Fruit fly (Drosophila melanogaster): ENCODE data around the gene Bdbt.

The Bdbt gene

DNA sequence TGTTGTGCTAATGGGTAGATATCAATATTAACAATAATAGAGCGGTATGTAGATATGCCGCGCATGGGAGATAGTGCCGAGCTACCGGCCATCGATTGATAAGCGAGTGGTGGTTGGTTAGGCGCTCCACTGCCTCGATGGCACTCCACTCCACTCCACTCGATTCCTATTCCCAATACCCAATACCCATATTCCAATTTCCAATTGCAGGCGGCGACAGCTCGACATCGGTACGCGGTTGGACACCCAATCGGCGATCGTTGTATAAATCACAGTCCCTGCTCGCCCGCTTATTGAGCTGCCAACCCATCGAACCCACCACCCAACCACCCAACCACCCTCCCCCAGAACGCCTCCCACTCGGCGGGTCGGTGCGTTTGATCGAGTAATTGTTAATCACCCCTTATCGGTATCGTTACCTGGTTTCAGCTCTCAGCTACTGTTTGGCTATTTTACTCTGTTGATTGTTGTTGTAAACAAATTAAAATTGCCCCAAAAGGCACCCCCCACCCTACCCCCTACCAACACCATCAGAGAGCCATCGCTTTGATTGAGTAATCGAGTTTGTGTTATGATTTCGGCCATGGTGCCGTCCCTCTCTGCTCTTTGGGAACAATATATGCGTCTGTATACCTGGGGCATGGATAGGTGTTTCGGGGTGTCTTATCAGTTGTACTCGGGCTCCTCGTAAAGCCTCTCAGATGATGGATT lies 37.6 kb downstream of the Bdbt start, which contains the start of gene HHEX (continued):
- TF ChIP-seq caup (GFP tag; optimal IDR thresholded peaks at IDR 0.05; ENCODE audit: severe bottlenecking) (peak; percentile 16), Atf6 (GFP tag; IDR thresholded peaks at IDR 0.05) (no peak), ash1 (GFP tag; optimal IDR thresholded peaks at IDR 0.05) (no peak), Nf-YC (tag; optimal IDR thresholded peaks at IDR 0.05) (peak; percentile 90), C15 (GFP tag; IDR thresholded peaks at IDR 0.05) (no peak), D (optimal IDR thresholded peaks at IDR 0.05) (no peak), D (GFP tag; optimal IDR thresholded peaks at IDR 0.05) (no peak), Opbp (GFP tag; IDR thresholded peaks at IDR 0.05; ENCODE audit: partially characterized antibody) (0 out of 3 replicates have a peak, but pooled peaks have one; percentile 27), Jarid2 (GFP tag; optimal IDR thresholded peaks at IDR 0.05) (peak; percentile 7), tio (GFP tag; optimal IDR thresholded peaks at IDR 0.05) (no peak), esg (GFP tag; conservative IDR thresholded peaks at IDR 0.05) (no peak), mirr (GFP tag; optimal IDR thresholded peaks at IDR 0.05) (peak; percentile 87), Vsx1 (GFP tag; optimal IDR thresholded peaks at IDR 0.05) (peak; percentile 95), sqz (GFP tag; optimal IDR thresholded peaks at IDR 0.05) (no peak), jumu (GFP tag; optimal IDR thresholded peaks at IDR 0.05) (no peak), CG3726 (GFP tag; IDR thresholded peaks at IDR 0.05) (no peak), fu2 (GFP tag; optimal IDR thresholded peaks at IDR 0.05) (no peak), CG16813 (GFP tag; IDR thresholded peaks at IDR 0.05; ENCODE audit: partially characterized antibody) (no peak), Sin3A (optimal IDR thresholded peaks at IDR 0.05) (no peak), D19A (tag; optimal IDR thresholded peaks at IDR 0.05) (no peak), CG18599 (GFP tag; optimal IDR thresholded peaks at IDR 0.05) (peak; percentile 50), Pdp1 (GFP tag; optimal IDR thresholded peaks at IDR 0.05) (peak in 1 of 2 experiments; percentile 59), CG10543 (GFP tag; optimal IDR thresholded peaks at IDR 0.05) (peak; percentile 94), CG4617 (GFP tag; optimal IDR thresholded peaks at IDR 0.05; ENCODE audit: borderline replicate concordance) (no peak), gt (GFP tag; IDR thresholded peaks at IDR 0.05) (no peak), CG5180 (GFP tag; optimal IDR thresholded peaks at IDR 0.05) (peak; percentile 66), CG12769 (tag; optimal IDR thresholded peaks at IDR 0.05) (peak; percentile 70), CG4360 (GFP tag; IDR thresholded peaks at IDR 0.05) (peak; percentile 34; the same call in 1 of the 2 replicates), CG9609 (GFP tag; optimal IDR thresholded peaks at IDR 0.05) (no peak), Hey (tag; optimal IDR thresholded peaks at IDR 0.05) (peak; percentile 92), Aef1 (GFP tag; IDR thresholded peaks at IDR 0.05) (peak; percentile 59; the same call in 2 of the 3 replicates), GATAe (GFP tag; conservative IDR thresholded peaks at IDR 0.05) (peak; percentile 91), scrt (GFP tag; optimal IDR thresholded peaks at IDR 0.05) (no peak), CG17186 (GFP tag; optimal IDR thresholded peaks at IDR 0.05) (no peak), CG30020 (tag; optimal IDR thresholded peaks at IDR 0.05) (no peak), chm (GFP tag; IDR thresholded peaks at IDR 0.05) (0 out of 2 replicates have a peak, but pooled peaks have one; percentile 11), az2 (GFP tag; optimal IDR thresholded peaks at IDR 0.05) (no peak), CG30431 (GFP tag; optimal IDR thresholded peaks at IDR 0.05) (no peak), sug (tag; optimal IDR thresholded peaks at IDR 0.05) (peak; percentile 98), CG42726 (GFP tag; IDR thresholded peaks at IDR 0.05; ENCODE audit: partially characterized antibody) (no peak), CG7928 (GFP tag; optimal IDR thresholded peaks at IDR 0.05) (no peak), CG4854 (GFP tag; optimal IDR thresholded peaks at IDR 0.05) (no peak), prd (optimal IDR thresholded peaks at IDR 0.05) (no peak), prd (GFP tag; IDR thresholded peaks at IDR 0.05) (no peak), vvl (GFP tag; IDR thresholded peaks at IDR 0.05) (no peak), Ptx1 (GFP tag; IDR thresholded peaks at IDR 0.05) (peak; percentile 43), CG32767 (GFP tag; IDR thresholded peaks at IDR 0.05) (0 out of 2 replicates have a peak, but pooled peaks have one; percentile 14), CG5953 (GFP tag; IDR thresholded peaks at IDR 0.05) (no peak), run (tag; optimal IDR thresholded peaks at IDR 0.05) (no peak), HmgZ (tag; optimal IDR thresholded peaks at IDR 0.05) (peak; percentile 49)
